Fruit fly (Drosophila melanogaster) whole organism, embryonic: ENCODE results near the gene Fit2.
A peak's percentile ranks its signal among the peaks of the same experiment; 100 is the strongest.

Experiments
- ATbp ChIP-seq: fragments of 200-800 bp; sonication (Bioruptor generic); optimal IDR thresholded peaks from 2 replicates; lab custom pipeline; 2017; ENCODE audit warnings: missing biosample characterization, mild to moderate bottlenecking, missing genetic modification characterization, missing genetic modification reagents
- Adf1 ChIP-seq: fragments of 200-800 bp; sonication (Bioruptor generic); IDR thresholded peaks from 2 replicates; pipeline ENCODE4 v1.3.6; 2022; ENCODE audit warnings: missing biosample characterization, missing genetic modification characterization
- CG10543 ChIP-seq: fragments of 200-800 bp; sonication (Bioruptor generic); optimal IDR thresholded peaks from 3 replicates; lab custom pipeline; 2017; ENCODE audit warnings: missing biosample characterization, mild to moderate bottlenecking, missing genetic modification characterization, moderate library complexity
- CG10959 ChIP-seq: fragments of 200-800 bp; sonication (Bioruptor generic); IDR thresholded peaks from 2 replicates; pipeline ENCODE4 v1.3.6; 2022; ENCODE audit warnings: missing biosample characterization, missing genetic modification characterization
- CG11247 ChIP-seq: fragments of 200-800 bp; sonication (Bioruptor generic); IDR thresholded peaks from 2 replicates; pipeline ENCODE4 v1.3.6; 2022; ENCODE audit warnings: missing biosample characterization, missing genetic modification characterization
- CG17802 ChIP-seq: fragments of 200-800 bp; sonication (Bioruptor generic); optimal IDR thresholded peaks from 2 replicates; lab custom pipeline; 2018; ENCODE audit warnings: missing biosample characterization, mild to moderate bottlenecking, missing genetic modification characterization, moderate library complexity
- CG18764 ChIP-seq: fragments of 200-800 bp; sonication (Bioruptor generic); optimal IDR thresholded peaks from 3 replicates; lab custom pipeline; 2016; ENCODE audit warnings: missing biosample characterization, missing genetic modification characterization
- CG2120 ChIP-seq: fragments of 200-800 bp; sonication (Bioruptor generic); optimal IDR thresholded peaks from 3 replicates; lab custom pipeline; 2016; ENCODE audit warnings: missing biosample characterization, missing genetic modification characterization
- CG31224 ChIP-seq: fragments of 200-800 bp; sonication (Bioruptor generic); IDR thresholded peaks from 2 replicates; pipeline ENCODE4 v1.3.6; 2022; ENCODE audit warnings: missing biosample characterization, missing genetic modification characterization
- CG3407 ChIP-seq: fragments of 200-800 bp; sonication (Bioruptor generic); optimal IDR thresholded peaks from 2 replicates; lab custom pipeline; 2018; ENCODE audit warnings: missing biosample characterization, mild to moderate bottlenecking, missing genetic modification characterization
- CG6175 ChIP-seq: fragments of 200-800 bp; sonication (Bioruptor generic); IDR thresholded peaks from 3 replicates; pipeline ENCODE4 v1.3.6; 2022; ENCODE audit warnings: missing biosample characterization, missing genetic modification characterization
- CG6654 ChIP-seq: fragments of 200-800 bp; sonication (Bioruptor generic); optimal IDR thresholded peaks from 2 replicates; lab custom pipeline; 2017; ENCODE audit warnings: missing biosample characterization, mild to moderate bottlenecking, missing genetic modification characterization
- CG6683 ChIP-seq: fragments of 200-800 bp; sonication (Bioruptor generic); optimal IDR thresholded peaks from 2 replicates; lab custom pipeline; 2017; ENCODE audit warnings: missing biosample characterization, mild to moderate bottlenecking, missing genetic modification characterization, missing genetic modification reagents
- CG6765 ChIP-seq: fragments of 200-800 bp; sonication (Bioruptor generic); optimal IDR thresholded peaks from 3 replicates; lab custom pipeline; 2017; ENCODE audit warnings: missing biosample characterization, mild to moderate bottlenecking, missing genetic modification characterization
- CG7963 ChIP-seq: fragments of 200-800 bp; sonication (Bioruptor generic); IDR thresholded peaks from 3 replicates; pipeline ENCODE4 v1.3.6; 2022; ENCODE audit warnings: missing biosample characterization, missing genetic modification characterization; ENCODE audit not compliant: partially characterized antibody
- CG9609 ChIP-seq: fragments of 200-800 bp; sonication (Bioruptor generic); optimal IDR thresholded peaks from 3 replicates; lab custom pipeline; 2016; ENCODE audit warnings: missing biosample characterization, missing genetic modification characterization
- CG9727 ChIP-seq: fragments of 200-800 bp; sonication (Bioruptor generic); optimal IDR thresholded peaks from 3 replicates; lab custom pipeline; 2017; ENCODE audit warnings: missing biosample characterization, mild to moderate bottlenecking, missing genetic modification characterization
- D19B ChIP-seq: fragments of 200-800 bp; sonication (Bioruptor generic); optimal IDR thresholded peaks from 2 replicates; lab custom pipeline; 2017; ENCODE audit warnings: missing biosample characterization, mild to moderate bottlenecking, missing genetic modification characterization
- Dek ChIP-seq: fragments of 200-800 bp; sonication (Bioruptor generic); optimal IDR thresholded peaks from 3 replicates; lab custom pipeline; 2019; ENCODE audit warnings: missing biosample characterization, mild to moderate bottlenecking, missing genetic modification characterization, moderate library complexity
- Dref ChIP-seq: fragments of 200-800 bp; sonication (Bioruptor generic); IDR thresholded peaks from 2 replicates; pipeline ENCODE4 v1.3.6; 2022; ENCODE audit warnings: missing biosample characterization, missing genetic modification characterization
- E2f1 ChIP-seq: fragments of 200-800 bp; sonication (Bioruptor generic); IDR thresholded peaks from 2 replicates; pipeline ENCODE4 v1.3.6; 2022; ENCODE audit warnings: missing biosample characterization, missing genetic modification characterization
- H15 ChIP-seq: fragments of 200-800 bp; sonication (Bioruptor generic); IDR thresholded peaks from 3 replicates; pipeline ENCODE4 v1.3.6; 2022; ENCODE audit warnings: missing biosample characterization, missing genetic modification characterization
- Hey ChIP-seq: fragments of 200-800 bp; sonication (Bioruptor generic); optimal IDR thresholded peaks from 3 replicates; lab custom pipeline; 2018; ENCODE audit warnings: missing biosample characterization, mild to moderate bottlenecking, missing genetic modification characterization
- Hr39 ChIP-seq: fragments of >200 bp; optimal IDR thresholded peaks from 2 replicates; lab custom pipeline; 2017
- Hr51 ChIP-seq, 2 experiments: fragments of 200-800 bp; sonication (Bioruptor generic); optimal IDR thresholded peaks; 2 replicates in 1 of 2; 3 replicates in 1 of 2; lab custom pipeline; 2016 to 2018; ENCODE audit warnings: missing biosample characterization in 2 of 2, missing genetic modification characterization in 2 of 2, mild to moderate bottlenecking in 1 of 2, moderate library complexity in 1 of 2
- Jarid2 ChIP-seq: fragments of 200-800 bp; sonication (Bioruptor generic); optimal IDR thresholded peaks from 3 replicates; lab custom pipeline; 2017; ENCODE audit warnings: mild to moderate bottlenecking, missing biosample characterization, missing genetic modification reagents, missing genetic modification characterization
- Optix ChIP-seq: fragments of 200-800 bp; sonication (Bioruptor generic); IDR thresholded peaks from 3 replicates; pipeline ENCODE4 v1.3.6; 2022; ENCODE audit warnings: missing biosample characterization, missing genetic modification characterization
- Ptx1 ChIP-seq: fragments of 200-800 bp; sonication (Bioruptor generic); IDR thresholded peaks from 2 replicates; pipeline ENCODE4 v1.3.6; 2022; ENCODE audit warnings: missing biosample characterization, missing genetic modification characterization
- Sox102F ChIP-seq: fragments of 200-800 bp; sonication (Bioruptor generic); optimal IDR thresholded peaks from 2 replicates; lab custom pipeline; 2018; ENCODE audit warnings: missing biosample characterization, mild to moderate bottlenecking, missing genetic modification characterization, moderate library complexity
- Trl ChIP-seq, 3 experiments: fragments of >200 bp in 2 of 3; fragments of 200-800 bp in 1 of 3; sonication (Bioruptor generic) in 1 of 3; optimal IDR thresholded peaks; 2 replicates in 1 of 3; 3 replicates in 2 of 3; lab custom pipeline; 2016 to 2017; ENCODE audit warnings: missing biosample characterization in 1 of 3, missing genetic modification characterization in 1 of 3
- ac ChIP-seq: fragments of 200-800 bp; sonication (Bioruptor generic); optimal IDR thresholded peaks from 3 replicates; lab custom pipeline; 2017; ENCODE audit warnings: missing biosample characterization, mild to moderate bottlenecking, missing genetic modification characterization
- al ChIP-seq: fragments of 200-800 bp; sonication (Bioruptor generic); IDR thresholded peaks from 2 replicates; pipeline ENCODE4 v1.3.6; 2022; ENCODE audit warnings: missing biosample characterization, missing genetic modification characterization
- az2 ChIP-seq: fragments of 200-800 bp; sonication (Bioruptor generic); optimal IDR thresholded peaks from 3 replicates; lab custom pipeline; 2016; ENCODE audit warnings: missing biosample characterization, missing genetic modification characterization
- crol ChIP-seq: fragments of 200-800 bp; sonication (Bioruptor generic); IDR thresholded peaks from 2 replicates; pipeline ENCODE4 v1.3.6; 2022; ENCODE audit warnings: missing biosample characterization, missing genetic modification characterization
- cwo ChIP-seq: fragments of 200-800 bp; sonication (Bioruptor generic); optimal IDR thresholded peaks from 3 replicates; lab custom pipeline; 2017; ENCODE audit warnings: missing biosample characterization, missing genetic modification characterization, mild to moderate bottlenecking, moderate library complexity, missing genetic modification reagents
- grn ChIP-seq: fragments of 200-800 bp; sonication (Bioruptor generic); optimal IDR thresholded peaks from 3 replicates; lab custom pipeline; 2017; ENCODE audit warnings: missing biosample characterization, missing genetic modification characterization
- lab ChIP-seq: fragments of 200-800 bp; sonication (Bioruptor generic); optimal IDR thresholded peaks from 3 replicates; lab custom pipeline; 2017; ENCODE audit warnings: missing biosample characterization, missing genetic modification characterization, mild to moderate bottlenecking, moderate library complexity, missing genetic modification reagents
- pita ChIP-seq: fragments of 200-800 bp; sonication (Bioruptor generic); optimal IDR thresholded peaks from 2 replicates; lab custom pipeline; 2017; ENCODE audit warnings: missing biosample characterization, mild to moderate bottlenecking, missing genetic modification characterization
- sc ChIP-seq, 3 experiments: fragments of >200 bp in 2 of 3; fragments of 200-800 bp in 1 of 3; sonication (Bioruptor generic) in 1 of 3; optimal IDR thresholded peaks; 2 replicates in 2 of 3; 3 replicates in 1 of 3; lab custom pipeline; 2017; ENCODE audit warnings: mild to moderate bottlenecking in 1 of 3, missing biosample characterization in 1 of 3, missing genetic modification characterization in 1 of 3, missing genetic modification reagents in 1 of 3
- sens ChIP-seq: fragments of 200-800 bp; sonication (Bioruptor generic); peaks from one replicate; lab custom pipeline; 2016; ENCODE audit warnings: missing biosample characterization, missing genetic modification characterization
- slou ChIP-seq: fragments of 200-800 bp; sonication (Bioruptor generic); optimal IDR thresholded peaks from 3 replicates; lab custom pipeline; 2016; ENCODE audit warnings: missing biosample characterization, missing genetic modification characterization
- sug ChIP-seq: fragments of 200-800 bp; optimal IDR thresholded peaks from 2 replicates; lab custom pipeline; 2019; ENCODE audit warnings: missing biosample characterization, mild to moderate bottlenecking, missing genetic modification characterization, moderate library complexity
- ttk ChIP-seq: fragments of 200-800 bp; sonication (Bioruptor generic); IDR thresholded peaks from 2 replicates; pipeline ENCODE4 v2.1.2; 2022; ENCODE audit warnings: missing biosample characterization, missing genetic modification characterization
- tx ChIP-seq: fragments of 200-800 bp; sonication (Bioruptor generic); optimal IDR thresholded peaks from 2 replicates; lab custom pipeline; 2016; ENCODE audit warnings: missing biosample characterization, missing genetic modification characterization

Fit2 gene

dm6 chr3L:17002140-17002849 is 21.8 kb upstream of the Fit2 start (continued):
- 0 out of 2 replicates have a peak, but pooled peaks have one; percentile 9 for TF ChIP-seq CG31224 (GFP tag; lab: Robert Waterston, UW)
- TF ChIP-seq cwo (GFP tag; lab: Kevin White, UChicago) = peak; percentile 31
- TF ChIP-seq sug (tag; lab: Kevin White, UChicago) = peak; percentile 2
- peak; percentile 14 for TF ChIP-seq sens (GFP tag; lab: Kevin White, UChicago)
- no peak for TF ChIP-seq tx (GFP tag; lab: Kevin White, UChicago)
- TF ChIP-seq Optix (GFP tag; lab: Robert Waterston, UW) = 0 out of 3 replicates have a peak, but pooled peaks have one; percentile 11
- TF ChIP-seq ttk (GFP tag; lab: Robert Waterston, UW) = no peak
- TF ChIP-seq CG11247 (GFP tag; lab: Robert Waterston, UW) = no peak
- no peak for TF ChIP-seq pita (GFP tag; lab: Kevin White, UChicago)
- peak; percentile 85 for TF ChIP-seq CG10543
- no peak for TF ChIP-seq CG18764 (GFP tag; lab: Kevin White, UChicago)
- TF ChIP-seq, all 482 proteins: peak for 11

- 0 out of 2 replicates have a peak, but pooled peaks have one; percentile 8 for TF ChIP-seq E2f1
- no peak for TF ChIP-seq CG7963 (GFP tag; lab: Robert Waterston, UW)
- TF ChIP-seq CG6175 (GFP tag; lab: Robert Waterston, UW) = peak; percentile 28; the same call in 1 of the 3 replicates
- peak; percentile 68 for TF ChIP-seq CG6765 (GFP tag; lab: Kevin White, UChicago)
- peak; percentile 7 for TF ChIP-seq Jarid2 (GFP tag; lab: Kevin White, UChicago)
- TF ChIP-seq Dek (tag; lab: Kevin White, UChicago) = no peak
- no peak for TF ChIP-seq ac (GFP tag; lab: Kevin White, UChicago)
- peak; percentile 7 for TF ChIP-seq CG6683
- peak in 1 of 2 experiments; percentile 33 for TF ChIP-seq Hr51 (GFP tag; optimal IDR thresholded peaks at IDR 0.05; lab: Kevin White, UChicago)
- TF ChIP-seq H15 = 0 out of 3 replicates have a peak, but pooled peaks have one; percentile 28
- TF ChIP-seq CG2120 (GFP tag; lab: Kevin White, UChicago) = no peak
- TF ChIP-seq Adf1 (GFP tag; lab: Robert Waterston, UW) = peak; percentile 31; the same call in 1 of the 2 replicates
- TF ChIP-seq CG10959 (GFP tag; lab: Robert Waterston, UW) = no peak
- TF ChIP-seq sc (optimal IDR thresholded peaks at IDR 0.05; lab: Kevin White, UChicago) = no peak
- TF ChIP-seq sc (GFP tag; optimal IDR thresholded peaks at IDR 0.05; lab: Kevin White, UChicago) = no peak
- TF ChIP-seq grn = peak; percentile 90
- TF ChIP-seq al = no peak
- TF ChIP-seq pita (GFP tag; lab: Kevin White, UChicago) = no peak
- no peak for TF ChIP-seq Ptx1 (GFP tag; lab: Robert Waterston, UW)
- TF ChIP-seq CG17802 (tag; lab: Kevin White, UChicago) = no peak
- TF ChIP-seq D19B (GFP tag; lab: Kevin White, UChicago) = peak; percentile 40
- no peak for TF ChIP-seq CG6654 (GFP tag; lab: Kevin White, UChicago)
- peak; percentile 82 for TF ChIP-seq crol (GFP tag; lab: Robert Waterston, UW)
- peak; percentile 17 for TF ChIP-seq Sox102F (GFP tag; lab: Kevin White, UChicago)
- TF ChIP-seq slou = no peak
- no peak for TF ChIP-seq CG3407
- TF ChIP-seq Trl (optimal IDR thresholded peaks at IDR 0.05; lab: Kevin White, UChicago) = peak in 1 of 2 experiments; percentile 21
- no peak for TF ChIP-seq Trl (GFP tag; optimal IDR thresholded peaks at IDR 0.05; lab: Kevin White, UChicago)
- TF ChIP-seq Dref (GFP tag; lab: Robert Waterston, UW) = no peak
- peak; percentile 69 for TF ChIP-seq Hey (tag; lab: Kevin White, UChicago)
- TF ChIP-seq cwo (GFP tag; lab: Kevin White, UChicago) = peak; percentile 95
- TF ChIP-seq CG9727 (GFP tag; lab: Kevin White, UChicago) = no peak
- no peak for TF ChIP-seq az2
- no peak for TF ChIP-seq Hr39 (lab: Kevin White, UChicago)
- no peak for TF ChIP-seq CG9609 (GFP tag; lab: Kevin White, UChicago)
- peak; percentile 44 for TF ChIP-seq ATbp (GFP tag; lab: Kevin White, UChicago)
- TF ChIP-seq lab (GFP tag; lab: Kevin White, UChicago) = peak; percentile 81
These were observed 20.6 kb upstream of the Fit2 start for dm6 chr3L:17003251-17004171.
